Worm (Caenorhabditis elegans): Measurements from ENCODE around the gene nspe-8.

The nspe-8 gene

ce11 chrII:12619288-12619687 lies 2.5 kb downstream of the nspe-8 start, which contains the start of gene nspe-2:
Gene nspe-2 (minus strand): TSS chrII:12619388.
- no peak for TF ChIP-seq T07F8.4 (tag; optimal IDR thresholded peaks at IDR 0.05)
- TF ChIP-seq ceh-100 (GFP tag; IDR thresholded peaks at IDR 0.05) = no peak
- TF ChIP-seq nhr-120 (GFP tag; IDR thresholded peaks at IDR 0.05) = no peak
- no peak for TF ChIP-seq efl-1 (GFP tag; optimal IDR thresholded peaks at IDR 0.05)
- no peak for TF ChIP-seq nhr-80 (tag; optimal IDR thresholded peaks at IDR 0.05)
- no peak for TF ChIP-seq die-1 (tag; optimal IDR thresholded peaks at IDR 0.05)
- TF ChIP-seq chd-7 (tag; optimal IDR thresholded peaks at IDR 0.05) = no peak

ce11 chrII:12617586-12617985 lies 4.2 kb downstream of the nspe-8 start, which contains the start of gene nspe-3:
Gene nspe-3 (plus strand): TSS chrII:12617886.
- TF ChIP-seq hmg-20 (GFP tag; IDR thresholded peaks at IDR 0.05) (no peak), lsl-1 (GFP tag; optimal IDR thresholded peaks at IDR 0.05) (no peak), pha-4 (tag; optimal IDR thresholded peaks at IDR 0.05) (no peak), B0336.3 (GFP tag; IDR thresholded peaks at IDR 0.05) (no peak), Y67H2A.10 (GFP tag; conservative IDR thresholded peaks at IDR 0.05) (no peak), repo-1 (tag; optimal IDR thresholded peaks at IDR 0.05) (no peak), akir-1 (GFP tag; optimal IDR thresholded peaks at IDR 0.05) (no peak), B0261.1 (tag; optimal IDR thresholded peaks at IDR 0.05) (no peak), dpff-1 (tag; optimal IDR thresholded peaks at IDR 0.05) (no peak), F57C9.4 (tag; optimal IDR thresholded peaks at IDR 0.05) (no peak), tlf-1 (GFP tag; optimal IDR thresholded peaks at IDR 0.05) (no peak), lag-1 (GFP tag; IDR thresholded peaks at IDR 0.05) (no peak), hlh-12 (tag; optimal IDR thresholded peaks at IDR 0.05) (no peak), ztf-22 (GFP tag; optimal IDR thresholded peaks at IDR 0.05) (no peak), zfh-2 (GFP tag; conservative IDR thresholded peaks at IDR 0.05) (no peak), nhr-90 (tag; optimal IDR thresholded peaks at IDR 0.05) (no peak), rcor-1 (GFP tag; IDR thresholded peaks at IDR 0.05) (no peak), tbx-9 (tag; optimal IDR thresholded peaks at IDR 0.05; ENCODE audit: borderline replicate concordance) (no peak)

ce11 chrII:12616081-12616480 lies 5.7 kb downstream of the nspe-8 start, which contains the start of gene nspe-6:
Gene nspe-6 (minus strand): TSS chrII:12616181.
- TF ChIP-seq egl-18 (GFP tag; IDR thresholded peaks at IDR 0.05) (no peak), attf-3 (GFP tag; conservative IDR thresholded peaks at IDR 0.05) (no peak), Y56A3A.18 (GFP tag; IDR thresholded peaks at IDR 0.05) (no peak), F23B12.7 (tag; optimal IDR thresholded peaks at IDR 0.05; ENCODE audit: insufficient read depth) (no peak), madf-3 (GFP tag; IDR thresholded peaks at IDR 0.05) (no peak), pha-4 (tag; optimal IDR thresholded peaks at IDR 0.05) (no peak), him-1 (tag; optimal IDR thresholded peaks at IDR 0.05) (no peak), hlh-26 (GFP tag; conservative IDR thresholded peaks at IDR 0.05) (no peak), bed-1 (GFP tag; IDR thresholded peaks at IDR 0.05) (no peak), T26A5.8 (tag; optimal IDR thresholded peaks at IDR 0.05) (no peak), let-607 (tag; optimal IDR thresholded peaks at IDR 0.05) (no peak), atf-7 (tag; optimal IDR thresholded peaks at IDR 0.05) (no peak)

- no peak for TF ChIP-seq gei-17 (GFP tag; optimal IDR thresholded peaks at IDR 0.05)
- TF ChIP-seq zim-3 (tag; optimal IDR thresholded peaks at IDR 0.05) = no peak
- TF ChIP-seq F37B4.10 (GFP tag; IDR thresholded peaks at IDR 0.05) = no peak
- TF ChIP-seq nfyb-1 (GFP tag; IDR thresholded peaks at IDR 0.05) = no peak
- TF ChIP-seq hlh-12 (tag; optimal IDR thresholded peaks at IDR 0.05) = no peak
- no peak for TF ChIP-seq cebp-2 (GFP tag; IDR thresholded peaks at IDR 0.05)
- no peak for TF ChIP-seq F33H1.4 (GFP tag; IDR thresholded peaks at IDR 0.05)
- TF ChIP-seq ceh-100 (GFP tag; IDR thresholded peaks at IDR 0.05) = no peak
- TF ChIP-seq rec-8 (tag; optimal IDR thresholded peaks at IDR 0.05) = no peak
- TF ChIP-seq sdz-38 (tag; optimal IDR thresholded peaks at IDR 0.05) = no peak
- no peak for TF ChIP-seq lag-1 (GFP tag; IDR thresholded peaks at IDR 0.05)
- TF ChIP-seq madf-3 (GFP tag; IDR thresholded peaks at IDR 0.05) = no peak
Observed at ce11 chrII:12615413-12615812, 6.3 kb downstream of the nspe-8 start.

All from whole organism, young adult.